Worm (Caenorhabditis elegans): Measurements from ENCODE around the gene cyp-33A1.

ce11 chrV:7730488-7730887 lies 49.2 kb upstream of the cyp-33A1 start:
- TF ChIP-seq nhr-237 (tag; optimal IDR thresholded peaks at IDR 0.05) (no peak), zag-1 (tag; optimal IDR thresholded peaks at IDR 0.05) (no peak), ceh-82 (tag; optimal IDR thresholded peaks at IDR 0.05) (no peak), lin-15B (tag; optimal IDR thresholded peaks at IDR 0.05) (no peak), unc-62 (GFP tag; optimal IDR thresholded peaks at IDR 0.05) (no peak), ztf-4 (tag; optimal IDR thresholded peaks at IDR 0.05) (no peak)

All from whole organism, L3 larva.